Worm (Caenorhabditis elegans): ENCODE measurements around the gene C52E4.12.

The C52E4.12 gene

ce11 chrV:12040823-12041606 lies 45.1 kb downstream of the C52E4.12 start, which contains the start of the genes kup-1 and F10C2.4:
Gene kup-1 (minus strand): TSS chrV:12040873.
Gene F10C2.4 (plus strand): TSS chrV:12041556.
- TF ChIP-seq ama-1 (optimal IDR thresholded peaks at IDR 0.05) (no peak), scrt-1 (GFP tag; IDR thresholded peaks at IDR 0.05) (no peak), flt-1 (GFP tag; IDR thresholded peaks at IDR 0.05) (no peak), sea-1 (GFP tag; conservative IDR thresholded peaks at IDR 0.05) (no peak), ceh-36 (tag; optimal IDR thresholded peaks at IDR 0.05) (no peak), F13C5.2 (tag; optimal IDR thresholded peaks at IDR 0.05) (no peak), ceh-13 (GFP tag; optimal IDR thresholded peaks at IDR 0.05) (no peak), ets-7 (tag; optimal IDR thresholded peaks at IDR 0.05) (no peak), hmbx-1 (tag; optimal IDR thresholded peaks at IDR 0.05) (no peak)

DNA sequence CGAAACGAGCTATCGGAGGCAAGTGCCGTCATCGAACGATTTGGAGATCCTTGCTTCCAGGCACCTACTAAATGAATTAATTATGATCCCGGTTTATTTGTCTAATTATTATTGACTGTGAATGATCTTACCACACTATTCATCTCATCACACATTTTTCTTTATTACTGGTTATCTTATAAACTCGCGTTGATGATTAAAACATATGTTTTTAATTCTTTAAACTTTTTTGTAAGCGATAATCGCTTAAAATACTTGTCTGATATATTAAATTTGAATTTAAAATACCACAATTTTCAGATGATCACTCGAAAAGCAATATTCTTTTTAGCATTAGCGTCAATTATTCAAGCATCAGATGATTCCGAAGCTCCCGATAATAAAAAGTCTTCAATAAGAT lies 49.2 kb downstream of the C52E4.12 start, which contains the start of gene F10C2.5:
Gene F10C2.5 (plus strand): TSS at position 301 of the 400 bp plus-strand sequence.
- TF ChIP-seq tbx-11 (GFP tag; IDR thresholded peaks at IDR 0.05): no peak

All from whole organism, early embryonic.